Worm (Caenorhabditis elegans) whole organism, early embryonic: ENCODE data around the gene col-125.
"Not testable (repeated sequence)": the region's sequence is repeated elsewhere in the genome, so short reads cannot be mapped to it uniquely, and the experiment has no call there.

Source experiments
- ama-1 ChIP-seq: fragments of 150-350 bp; optimal IDR thresholded peaks from 2 replicates; lab custom pipeline; 2014
- ceh-13 ChIP-seq: fragments of 200-800 bp; sonication (Bioruptor generic); optimal IDR thresholded peaks from 2 replicates; lab custom pipeline; 2018; ENCODE audit warnings: mild to moderate bottlenecking, missing genetic modification characterization, missing compliant biosample characterization
- tra-4 ChIP-seq: sonication (generic microtip); optimal IDR thresholded peaks from 2 replicates; lab custom pipeline; 2017; ENCODE audit warnings: missing genetic modification characterization, missing compliant biosample characterization

DNA sequence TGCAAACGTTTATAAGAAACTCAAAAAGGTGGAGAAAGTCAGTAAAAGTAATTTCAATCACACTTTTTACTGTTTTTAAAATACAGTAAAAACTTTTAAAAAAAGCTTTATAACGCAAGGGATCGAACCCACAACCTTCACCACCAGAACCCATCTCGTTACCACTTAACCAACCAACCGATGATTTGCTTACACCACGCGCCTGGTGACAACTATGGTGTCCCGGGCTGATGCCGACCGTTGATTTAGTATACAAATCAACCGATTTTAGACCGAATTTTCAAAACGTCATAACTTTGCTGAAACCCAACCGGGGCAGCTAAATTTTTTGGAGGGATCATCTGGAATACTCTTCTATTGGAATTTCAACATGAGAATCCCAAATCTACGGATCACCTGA is 28.4 kb upstream of the col-125 start:
- TF ChIP-seq tra-4 (tag; lab: Kevin White, UChicago); ama-1 (lab: Kevin White, UChicago); ceh-13 (GFP tag; lab: Kevin White, UChicago): not testable (repeated sequence)
